Worm (Caenorhabditis elegans): ENCODE data around the gene C55A6.11.
A peak's percentile ranks its signal among the peaks of the same experiment; 100 is the strongest.

Gene C55A6.11

DNA sequence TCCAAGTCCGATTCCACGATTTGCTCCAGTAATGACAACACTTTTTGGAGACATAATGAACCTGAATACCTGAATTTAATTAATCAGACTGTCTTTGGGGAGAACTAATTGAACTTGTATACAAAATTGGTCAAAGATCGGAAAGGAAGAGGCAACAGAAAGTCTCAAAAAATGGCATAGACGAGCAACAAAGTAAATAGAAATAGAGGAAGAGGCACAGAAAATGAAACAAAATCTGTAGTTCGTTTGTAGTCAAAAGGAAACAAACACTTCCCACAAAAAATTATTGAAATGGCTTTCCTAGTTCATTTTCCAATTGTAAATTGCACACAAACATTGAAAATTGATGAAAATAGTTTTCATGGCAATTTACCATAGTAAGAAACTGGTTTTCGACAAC lies 5.6 kb upstream of the C55A6.11 start, which contains the start of gene C55A6.6:
Gene C55A6.6, minus strand, starts transcription at position 61 of the 400 bp plus-strand sequence.
- peak; percentile 93 for TF ChIP-seq pha-4 (tag; optimal IDR thresholded peaks at IDR 0.05)
- no peak for TF ChIP-seq elt-2 (tag; optimal IDR thresholded peaks at IDR 0.05)
- no peak for TF ChIP-seq ceh-82 (tag; optimal IDR thresholded peaks at IDR 0.05)
- no peak for TF ChIP-seq ama-1 (optimal IDR thresholded peaks at IDR 0.05)
- no peak for TF ChIP-seq mml-1 (tag; optimal IDR thresholded peaks at IDR 0.05)
- no peak for TF ChIP-seq ztf-11 (tag; optimal IDR thresholded peaks at IDR 0.05)

DNA sequence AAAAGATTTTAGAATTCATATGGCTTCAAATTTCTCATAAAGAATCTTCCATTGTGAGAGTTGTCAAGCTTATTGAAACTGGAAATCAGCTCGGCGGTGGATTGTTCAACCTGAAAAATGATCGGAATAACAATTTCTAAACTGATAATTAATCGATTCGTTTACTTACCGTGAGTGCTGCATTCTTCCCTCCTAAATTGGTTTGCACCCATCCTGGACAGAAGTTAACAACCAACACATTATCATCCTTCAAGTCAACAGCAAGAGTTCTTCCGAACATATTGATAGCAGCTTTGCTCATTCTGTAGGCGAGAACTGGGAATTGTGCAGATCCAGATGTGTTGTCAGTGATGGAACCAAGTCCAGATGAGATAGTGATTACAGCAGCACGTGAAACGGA lies 5.2 kb upstream of the C55A6.11 start:
- TF ChIP-seq unc-62 (GFP tag; optimal IDR thresholded peaks at IDR 0.05), result no peak
- no peak for TF ChIP-seq lin-15B (tag; optimal IDR thresholded peaks at IDR 0.05)
- TF ChIP-seq ztf-4 (tag; optimal IDR thresholded peaks at IDR 0.05), result no peak
- TF ChIP-seq nhr-28 (tag; optimal IDR thresholded peaks at IDR 0.05), result no peak
- TF ChIP-seq egl-5 (tag; optimal IDR thresholded peaks at IDR 0.05), result no peak
- TF ChIP-seq elt-1 (tag; optimal IDR thresholded peaks at IDR 0.05), result no peak
- TF ChIP-seq jun-1 (tag; optimal IDR thresholded peaks at IDR 0.05), result no peak
- no peak for TF ChIP-seq ztf-11 (tag; optimal IDR thresholded peaks at IDR 0.05)
- no peak for TF ChIP-seq sea-2 (GFP tag; optimal IDR thresholded peaks at IDR 0.05)
- TF ChIP-seq aly-2 (tag; optimal IDR thresholded peaks at IDR 0.05), result no peak
- TF ChIP-seq nhr-23 (tag; optimal IDR thresholded peaks at IDR 0.05), result no peak
- no peak for TF ChIP-seq snpc-4 (tag; optimal IDR thresholded peaks at IDR 0.05)
- no peak for TF ChIP-seq ama-1 (optimal IDR thresholded peaks at IDR 0.05)
- no peak for TF ChIP-seq ceh-82 (tag; optimal IDR thresholded peaks at IDR 0.05)
- no peak for TF ChIP-seq elt-3 (tag; optimal IDR thresholded peaks at IDR 0.05)
- no peak for TF ChIP-seq ceh-9 (tag; optimal IDR thresholded peaks at IDR 0.05)
- no peak for TF ChIP-seq lsy-12 (tag; optimal IDR thresholded peaks at IDR 0.05)
- no peak for TF ChIP-seq unc-39 (tag; optimal IDR thresholded peaks at IDR 0.05)
- no peak for TF ChIP-seq nfya-1 (tag; optimal IDR thresholded peaks at IDR 0.05; ENCODE audit: insufficient read depth)

DNA sequence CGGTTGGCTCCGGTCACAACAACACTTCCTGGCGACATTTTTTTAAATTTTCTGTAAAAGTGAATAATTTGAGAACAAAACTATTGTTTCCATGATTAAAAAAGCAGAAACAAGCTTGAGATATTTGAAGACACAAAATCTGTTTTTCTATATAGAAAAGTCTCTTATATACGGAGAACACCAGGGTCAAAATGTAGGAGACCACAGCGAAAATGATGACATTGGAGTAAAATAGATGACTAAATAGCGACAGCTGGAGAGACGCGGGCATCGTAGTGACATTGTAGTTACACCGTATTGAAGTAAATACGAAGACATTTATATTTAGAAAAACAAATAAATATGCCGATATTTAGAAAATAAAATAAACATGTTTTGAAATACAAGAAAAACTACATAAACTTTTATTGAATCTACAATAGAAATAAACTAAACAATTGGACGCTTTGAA lies 4.1 kb upstream of the C55A6.11 start, which contains the start of gene sdz-8:
Gene sdz-8, minus strand, starts transcription at position 51 of the 451 bp plus-strand sequence.
- TF ChIP-seq skn-1 (tag; optimal IDR thresholded peaks at IDR 0.05), result peak; percentile 80
- TF ChIP-seq pha-4 (tag; optimal IDR thresholded peaks at IDR 0.05), result peak; percentile 12
- TF ChIP-seq jun-1 (tag; optimal IDR thresholded peaks at IDR 0.05), result no peak

DNA sequence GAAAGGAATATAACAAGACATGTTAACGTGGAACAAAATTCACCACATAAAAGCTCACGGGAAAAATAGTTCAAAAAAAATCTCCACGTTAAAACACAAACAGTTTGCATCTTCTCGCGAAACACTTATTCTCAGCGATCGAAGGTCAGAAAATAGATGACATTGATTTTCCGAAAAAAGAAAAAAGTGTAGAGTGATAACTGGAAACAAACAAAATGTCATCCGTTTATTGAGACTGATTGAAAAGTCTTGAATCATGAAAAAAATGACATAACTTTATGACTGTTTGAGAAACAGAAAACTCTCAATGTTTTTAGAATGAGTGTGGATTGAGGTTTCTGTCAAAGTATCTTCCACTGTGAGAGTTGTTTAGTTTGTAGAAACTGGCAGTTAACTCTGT lies 2.5 kb upstream of the C55A6.11 start, which contains the start of gene C55A6.4:
Gene C55A6.4, minus strand, starts transcription at position 101 of the 400 bp plus-strand sequence.
- no peak for TF ChIP-seq jun-1 (tag; optimal IDR thresholded peaks at IDR 0.05)
- no peak for TF ChIP-seq ztf-11 (tag; optimal IDR thresholded peaks at IDR 0.05)
- TF ChIP-seq nhr-25 (tag; optimal IDR thresholded peaks at IDR 0.05), result no peak
- no peak for TF ChIP-seq nhr-43 (tag; optimal IDR thresholded peaks at IDR 0.05; ENCODE audit: poor library complexity, severe bottlenecking)
- no peak for TF ChIP-seq fkh-10 (GFP tag; optimal IDR thresholded peaks at IDR 0.05)
- TF ChIP-seq ama-1 (optimal IDR thresholded peaks at IDR 0.05), result no peak
- no peak for TF ChIP-seq nhr-237 (tag; optimal IDR thresholded peaks at IDR 0.05)
- TF ChIP-seq nhr-11 (tag; optimal IDR thresholded peaks at IDR 0.05), result no peak
- no peak for TF ChIP-seq unc-39 (tag; optimal IDR thresholded peaks at IDR 0.05)
- TF ChIP-seq nhr-67 (tag; optimal IDR thresholded peaks at IDR 0.05), result no peak

DNA sequence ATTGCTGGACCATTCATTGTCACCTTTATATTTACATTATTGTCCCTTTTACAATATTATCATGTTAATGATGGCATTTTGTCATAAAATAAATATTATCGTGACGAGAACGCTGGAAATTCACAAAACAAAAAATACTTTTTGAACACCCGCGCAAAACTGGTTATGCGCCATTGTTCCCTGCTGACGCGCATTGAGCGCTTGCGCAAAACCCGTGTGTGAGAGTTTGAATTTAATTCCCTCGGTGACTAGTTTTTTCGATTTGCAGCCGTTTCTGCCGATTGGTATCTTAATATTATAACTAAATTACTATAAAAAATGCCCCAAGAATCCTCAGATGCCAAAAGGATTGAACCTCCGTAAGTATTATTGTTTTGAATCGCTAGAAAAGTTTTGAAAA lies 1.1 kb downstream of the C55A6.11 start, which contains the start of gene pafo-1:
Gene pafo-1, plus strand, starts transcription at position 256 of the 400 bp plus-strand sequence.
- TF ChIP-seq ceh-9 (tag; optimal IDR thresholded peaks at IDR 0.05), result no peak
- TF ChIP-seq ztf-11 (tag; optimal IDR thresholded peaks at IDR 0.05), result no peak
- TF ChIP-seq ceh-28 (tag; optimal IDR thresholded peaks at IDR 0.05), result peak; percentile 61
- TF ChIP-seq skn-1 (tag; optimal IDR thresholded peaks at IDR 0.05), result peak; percentile 74
- no peak for TF ChIP-seq mdl-1 (tag; optimal IDR thresholded peaks at IDR 0.05)
- no peak for TF ChIP-seq ZK546.5 (tag; optimal IDR thresholded peaks at IDR 0.05)
- no peak for TF ChIP-seq nhr-237 (tag; optimal IDR thresholded peaks at IDR 0.05)
- peak; percentile 90 for TF ChIP-seq pha-4 (tag; optimal IDR thresholded peaks at IDR 0.05)
- TF ChIP-seq pqm-1 (tag; optimal IDR thresholded peaks at IDR 0.05), result peak; percentile 23
- TF ChIP-seq egl-5 (tag; optimal IDR thresholded peaks at IDR 0.05), result no peak
- peak; percentile 67 for TF ChIP-seq ceh-82 (tag; optimal IDR thresholded peaks at IDR 0.05)
- no peak for TF ChIP-seq elt-1 (tag; optimal IDR thresholded peaks at IDR 0.05)
- TF ChIP-seq egl-27 (tag; optimal IDR thresholded peaks at IDR 0.05), result peak; percentile 26
- no peak for TF ChIP-seq hmg-11 (tag; optimal IDR thresholded peaks at IDR 0.05)
- TF ChIP-seq ama-1 (optimal IDR thresholded peaks at IDR 0.05), result no peak
- peak; percentile 19 for TF ChIP-seq zag-1 (tag; optimal IDR thresholded peaks at IDR 0.05)
- no peak for TF ChIP-seq nhr-67 (tag; optimal IDR thresholded peaks at IDR 0.05)
- peak; percentile 30 for TF ChIP-seq fkh-10 (GFP tag; optimal IDR thresholded peaks at IDR 0.05)
- TF ChIP-seq daf-12 (tag; optimal IDR thresholded peaks at IDR 0.05), result no peak
- no peak for TF ChIP-seq sea-2 (GFP tag; optimal IDR thresholded peaks at IDR 0.05)
- no peak for TF ChIP-seq nhr-11 (tag; optimal IDR thresholded peaks at IDR 0.05)
- no peak for TF ChIP-seq nhr-76 (tag; optimal IDR thresholded peaks at IDR 0.05)
- peak; percentile 73 for TF ChIP-seq aly-2 (tag; optimal IDR thresholded peaks at IDR 0.05)
- peak; percentile 79 for TF ChIP-seq tbx-2 (tag; optimal IDR thresholded peaks at IDR 0.05)
- no peak for TF ChIP-seq ztf-4 (tag; optimal IDR thresholded peaks at IDR 0.05)
- peak; percentile 85 for TF ChIP-seq nfya-1 (tag; optimal IDR thresholded peaks at IDR 0.05; ENCODE audit: insufficient read depth)
- TF ChIP-seq eor-1 (tag; optimal IDR thresholded peaks at IDR 0.05), result no peak
- no peak for TF ChIP-seq unc-62 (GFP tag; optimal IDR thresholded peaks at IDR 0.05)
- TF ChIP-seq elt-2 (tag; optimal IDR thresholded peaks at IDR 0.05), result peak; percentile 52
- peak; percentile 70 for TF ChIP-seq snpc-4 (tag; optimal IDR thresholded peaks at IDR 0.05)
- TF ChIP-seq fos-1 (tag; optimal IDR thresholded peaks at IDR 0.05), result no peak
- no peak for TF ChIP-seq mml-1 (tag; optimal IDR thresholded peaks at IDR 0.05)
- TF ChIP-seq ceh-16 (tag; optimal IDR thresholded peaks at IDR 0.05), result peak; percentile 26
